Fruit fly (Drosophila melanogaster): ENCODE measurements around the gene Nepl9.

Nepl9 gene

dm6 chr2L:16847948-16848347 is 10.9 kb upstream of the Nepl9 start:
- TF ChIP-seq woc (GFP tag; optimal IDR thresholded peaks at IDR 0.05): no peak
- no peak for TF ChIP-seq Abd-B (GFP tag; optimal IDR thresholded peaks at IDR 0.05)
- no peak for TF ChIP-seq dmrt93B (GFP tag; optimal IDR thresholded peaks at IDR 0.05)
- TF ChIP-seq Jra (GFP tag; optimal IDR thresholded peaks at IDR 0.05): no peak
- TF ChIP-seq CG32264 (GFP tag; optimal IDR thresholded peaks at IDR 0.05): no peak
- no peak for TF ChIP-seq lola (GFP tag; optimal IDR thresholded peaks at IDR 0.05)
- TF ChIP-seq sage (GFP tag; optimal IDR thresholded peaks at IDR 0.05): no peak
- no peak for TF ChIP-seq CrebA (GFP tag; optimal IDR thresholded peaks at IDR 0.05; ENCODE audit: borderline replicate concordance)
- TF ChIP-seq Hnf4 (GFP tag; optimal IDR thresholded peaks at IDR 0.05): no peak
- TF ChIP-seq br (GFP tag; optimal IDR thresholded peaks at IDR 0.05): no peak
- no peak for TF ChIP-seq ey (GFP tag; optimal IDR thresholded peaks at IDR 0.05)
- no peak for TF ChIP-seq dl (GFP tag; optimal IDR thresholded peaks at IDR 0.05; ENCODE audit: insufficient read depth in 1 of 2, partially characterized antibody in 2 of 2)
- no peak for TF ChIP-seq brk (GFP tag; optimal IDR thresholded peaks at IDR 0.05)
- no peak for TF ChIP-seq Vsx2 (GFP tag; optimal IDR thresholded peaks at IDR 0.05; ENCODE audit: partially characterized antibody)
- no peak for TF ChIP-seq GATAd (GFP tag; optimal IDR thresholded peaks at IDR 0.05)
- TF ChIP-seq Myc (optimal IDR thresholded peaks at IDR 0.05): no peak
- no peak for TF ChIP-seq CG9705 (GFP tag; optimal IDR thresholded peaks at IDR 0.05)
- no peak for TF ChIP-seq pan (optimal IDR thresholded peaks at IDR 0.05)

dm6 chr2L:16846742-16847346 is 9.8 kb upstream of the Nepl9 start:
- no peak for TF ChIP-seq sage (GFP tag; optimal IDR thresholded peaks at IDR 0.05)
- TF ChIP-seq woc (GFP tag; optimal IDR thresholded peaks at IDR 0.05): no peak
- no peak for TF ChIP-seq usp (GFP tag; optimal IDR thresholded peaks at IDR 0.05)
- no peak for TF ChIP-seq dl (GFP tag; optimal IDR thresholded peaks at IDR 0.05; ENCODE audit: insufficient read depth in 1 of 2, partially characterized antibody in 2 of 2)
- TF ChIP-seq Dfd (GFP tag; optimal IDR thresholded peaks at IDR 0.05): no peak
- no peak for TF ChIP-seq Hr83 (GFP tag; optimal IDR thresholded peaks at IDR 0.05; ENCODE audit: poor library complexity, severe bottlenecking)
- no peak for TF ChIP-seq Mio (GFP tag; optimal IDR thresholded peaks at IDR 0.05)
- no peak for TF ChIP-seq fru (GFP tag; optimal IDR thresholded peaks at IDR 0.05)
- no peak for TF ChIP-seq N (GFP tag; optimal IDR thresholded peaks at IDR 0.05)
- TF ChIP-seq lola (GFP tag; optimal IDR thresholded peaks at IDR 0.05): no peak
- no peak for TF ChIP-seq Rel (GFP tag; optimal IDR thresholded peaks at IDR 0.05)
- TF ChIP-seq Rel (tag; optimal IDR thresholded peaks at IDR 0.05): no peak
- no peak for TF ChIP-seq br (GFP tag; optimal IDR thresholded peaks at IDR 0.05)
- no peak for TF ChIP-seq dsf (GFP tag; optimal IDR thresholded peaks at IDR 0.05; ENCODE audit: borderline replicate concordance)
- no peak for TF ChIP-seq Sp1 (GFP tag; optimal IDR thresholded peaks at IDR 0.05)
- no peak for TF ChIP-seq Myc (optimal IDR thresholded peaks at IDR 0.05)
- TF ChIP-seq Dif (GFP tag; optimal IDR thresholded peaks at IDR 0.05; ENCODE audit: partially characterized antibody): no peak
- TF ChIP-seq CG32264 (GFP tag; optimal IDR thresholded peaks at IDR 0.05): no peak
- no peak for TF ChIP-seq ey (GFP tag; optimal IDR thresholded peaks at IDR 0.05)
- no peak for TF ChIP-seq Vsx2 (GFP tag; optimal IDR thresholded peaks at IDR 0.05; ENCODE audit: partially characterized antibody)
- no peak for TF ChIP-seq dmrt93B (GFP tag; optimal IDR thresholded peaks at IDR 0.05)

dm6 chr2L:16845179-16845578 is 8.1 kb upstream of the Nepl9 start:
- TF ChIP-seq Myc (optimal IDR thresholded peaks at IDR 0.05) (no peak), brk (GFP tag; optimal IDR thresholded peaks at IDR 0.05) (no peak), pan (optimal IDR thresholded peaks at IDR 0.05) (no peak), Vsx2 (GFP tag; optimal IDR thresholded peaks at IDR 0.05; ENCODE audit: partially characterized antibody) (no peak)

dm6 chr2L:16843336-16843735 is 6.3 kb upstream of the Nepl9 start:
- peak; percentile 13 for TF ChIP-seq h (GFP tag; optimal IDR thresholded peaks at IDR 0.05)
- no peak for TF ChIP-seq Abd-B (GFP tag; optimal IDR thresholded peaks at IDR 0.05)
- no peak for TF ChIP-seq sage (GFP tag; optimal IDR thresholded peaks at IDR 0.05)
- TF ChIP-seq fru (GFP tag; optimal IDR thresholded peaks at IDR 0.05): peak; percentile 20
- no peak for TF ChIP-seq HLH106 (tag; optimal IDR thresholded peaks at IDR 0.05)
- no peak for TF ChIP-seq Sp1 (GFP tag; optimal IDR thresholded peaks at IDR 0.05)
- TF ChIP-seq foxo (GFP tag; optimal IDR thresholded peaks at IDR 0.05): peak in 1 of 2 experiments; percentile 6
- TF ChIP-seq brk (GFP tag; optimal IDR thresholded peaks at IDR 0.05): no peak

dm6 chr2L:16842505-16842904 is 5.4 kb upstream of the Nepl9 start:
- no peak for TF ChIP-seq GATAd (GFP tag; optimal IDR thresholded peaks at IDR 0.05)
- TF ChIP-seq fru (GFP tag; optimal IDR thresholded peaks at IDR 0.05): peak; percentile 27
- TF ChIP-seq Dif (GFP tag; optimal IDR thresholded peaks at IDR 0.05; ENCODE audit: partially characterized antibody): no peak
- TF ChIP-seq dmrt93B (GFP tag; optimal IDR thresholded peaks at IDR 0.05): no peak
- peak; percentile 45 for TF ChIP-seq OdsH (GFP tag; optimal IDR thresholded peaks at IDR 0.05)
- TF ChIP-seq woc (GFP tag; optimal IDR thresholded peaks at IDR 0.05): peak; percentile 47
- no peak for TF ChIP-seq lola (GFP tag; optimal IDR thresholded peaks at IDR 0.05)

All from whole organism, wandering third instar larva.